Fruit fly (Drosophila melanogaster): ENCODE results near the gene CG33346.
A peak's percentile ranks its signal among the peaks of the same experiment; 100 is the strongest.

CG33346 gene

dm6 chr3R:28685558-28685957, 16.5 kb downstream of the CG33346 start:
- TF ChIP-seq CG1620 (GFP tag; optimal IDR thresholded peaks at IDR 0.05) (no peak), cic (GFP tag; optimal IDR thresholded peaks at IDR 0.05) (no peak), kay (GFP tag; ENCODE audit: borderline replicate concordance) (no peak), CG33017 (tag; optimal IDR thresholded peaks at IDR 0.05) (no peak), CG12768 (GFP tag; optimal IDR thresholded peaks at IDR 0.05) (no peak), pad (GFP tag; optimal IDR thresholded peaks at IDR 0.05) (no peak), tj (GFP tag; optimal IDR thresholded peaks at IDR 0.05) (no peak), bab1 (GFP tag; optimal IDR thresholded peaks at IDR 0.05) (no peak), Hr96 (GFP tag; optimal IDR thresholded peaks at IDR 0.05) (no peak), Clk (GFP tag; optimal IDR thresholded peaks at IDR 0.05) (no peak), cnc (optimal IDR thresholded peaks at IDR 0.05) (no peak), toe (GFP tag; optimal IDR thresholded peaks at IDR 0.05) (no peak), Mnt (GFP tag; optimal IDR thresholded peaks at IDR 0.05) (no peak), CG7101 (tag; optimal IDR thresholded peaks at IDR 0.05) (no peak), CG14711 (tag; optimal IDR thresholded peaks at IDR 0.05) (no peak), ovo (GFP tag; optimal IDR thresholded peaks at IDR 0.05) (no peak), CG5204 (GFP tag; optimal IDR thresholded peaks at IDR 0.05) (no peak), CG11617 (GFP tag; optimal IDR thresholded peaks at IDR 0.05) (no peak), CG7045 (GFP tag; optimal IDR thresholded peaks at IDR 0.05) (no peak)

- TF ChIP-seq Hr96 (GFP tag; optimal IDR thresholded peaks at IDR 0.05) (no peak), bab1 (GFP tag; optimal IDR thresholded peaks at IDR 0.05) (no peak), kay (GFP tag; ENCODE audit: borderline replicate concordance) (no peak), CG1620 (GFP tag; optimal IDR thresholded peaks at IDR 0.05) (no peak), CG7101 (tag; optimal IDR thresholded peaks at IDR 0.05) (no peak), Crg-1 (GFP tag; optimal IDR thresholded peaks at IDR 0.05) (no peak), cic (GFP tag; optimal IDR thresholded peaks at IDR 0.05) (no peak), tj (GFP tag; optimal IDR thresholded peaks at IDR 0.05) (no peak), CG33017 (tag; optimal IDR thresholded peaks at IDR 0.05) (no peak), CG11617 (GFP tag; optimal IDR thresholded peaks at IDR 0.05) (no peak), cnc (optimal IDR thresholded peaks at IDR 0.05) (no peak), CG12768 (GFP tag; optimal IDR thresholded peaks at IDR 0.05) (no peak), CG7045 (GFP tag; optimal IDR thresholded peaks at IDR 0.05) (no peak), ovo (GFP tag; optimal IDR thresholded peaks at IDR 0.05) (no peak), pad (GFP tag; optimal IDR thresholded peaks at IDR 0.05) (no peak), toe (GFP tag; optimal IDR thresholded peaks at IDR 0.05) (no peak), Clk (GFP tag; optimal IDR thresholded peaks at IDR 0.05) (no peak)
Measured at dm6 chr3R:28687969-28688368, 18.9 kb downstream of the CG33346 start.

DNA sequence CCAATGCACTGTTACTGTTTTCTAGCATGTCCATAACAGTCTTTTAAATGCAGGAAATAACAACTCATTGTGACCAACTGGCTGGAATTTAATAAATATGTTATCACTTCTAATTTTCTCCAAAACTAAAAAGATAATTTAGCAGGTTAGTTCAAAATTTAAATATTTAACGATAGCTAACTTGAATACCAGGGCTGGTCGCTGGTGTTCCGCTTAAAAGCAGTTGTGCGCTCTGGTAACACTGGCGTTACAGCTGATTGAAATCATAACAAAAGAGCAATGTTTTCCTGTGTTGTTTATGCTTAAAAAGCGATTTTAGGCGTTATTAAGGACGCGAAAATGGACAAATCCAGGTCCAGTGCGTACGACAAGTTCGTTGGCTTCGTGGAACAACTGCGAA, 27.0 kb downstream of the CG33346 start, which contains the start of gene htt:
Gene htt (plus strand): TSS at position 250 of the 400 bp plus-strand sequence.
- no peak for TF ChIP-seq Crg-1 (GFP tag; optimal IDR thresholded peaks at IDR 0.05)
- TF ChIP-seq kay (GFP tag; ENCODE audit: borderline replicate concordance), result peak; percentile 47
- no peak for TF ChIP-seq bab1 (GFP tag; optimal IDR thresholded peaks at IDR 0.05)
- no peak for TF ChIP-seq cic (GFP tag; optimal IDR thresholded peaks at IDR 0.05)
